Fruit fly (Drosophila melanogaster) whole organism, larva: Measurements from ENCODE around the gene CG9459.

ENCODE experiments used
- noc ChIP-seq: fragments of 200-800 bp; sonication (Bioruptor generic); optimal IDR thresholded peaks from 3 replicates; lab custom pipeline; 2019; ENCODE audit warnings: missing biosample characterization, mild to moderate bottlenecking, missing genetic modification characterization, moderate library complexity

The CG9459 gene

DNA sequence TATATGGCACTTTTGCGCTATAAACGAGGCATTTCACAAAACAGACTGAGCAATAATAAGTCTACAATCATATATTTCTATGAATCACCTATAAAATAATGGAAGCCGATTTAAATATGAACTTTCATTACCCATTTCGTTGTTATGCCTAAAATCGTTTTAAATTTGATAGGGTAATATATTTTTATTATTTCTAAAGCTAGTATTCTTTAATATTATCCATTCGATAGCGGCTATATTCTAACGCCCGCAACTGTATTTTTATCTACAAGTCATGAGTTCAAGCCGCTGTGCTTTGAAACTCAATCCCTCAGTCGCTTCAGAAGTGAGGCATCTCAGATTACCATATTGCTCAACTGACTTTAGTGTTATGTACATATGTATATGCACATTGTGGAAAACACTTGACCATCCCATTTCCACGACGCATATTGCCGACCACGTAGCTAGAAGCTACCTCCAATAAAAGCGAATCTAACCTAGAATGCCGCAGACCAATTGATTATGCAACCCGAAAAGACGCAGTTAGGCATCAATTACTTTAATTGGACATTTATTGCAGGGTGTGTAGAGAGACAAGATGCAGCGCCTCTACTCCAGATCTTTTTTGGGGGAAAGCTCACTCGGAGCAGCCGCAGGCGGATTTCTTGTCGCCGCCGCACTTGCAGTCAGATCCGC, 34.8 kb downstream of the CG9459 start:
- no peak for TF ChIP-seq noc

- TF ChIP-seq noc = no peak
Observed at dm6 chr3R:9779764-9780163, 38.4 kb downstream of the CG9459 start, which contains the start of gene CG12947. Gene CG12947, plus strand, starts transcription at chr3R:9780064.

dm6 chr3R:9777941-9778360, 40.2 kb downstream of the CG9459 start, which contains the start of gene RpS29:
Gene RpS29, plus strand, starts transcription at chr3R:9778042.
- TF ChIP-seq noc = peak; percentile 73

DNA sequence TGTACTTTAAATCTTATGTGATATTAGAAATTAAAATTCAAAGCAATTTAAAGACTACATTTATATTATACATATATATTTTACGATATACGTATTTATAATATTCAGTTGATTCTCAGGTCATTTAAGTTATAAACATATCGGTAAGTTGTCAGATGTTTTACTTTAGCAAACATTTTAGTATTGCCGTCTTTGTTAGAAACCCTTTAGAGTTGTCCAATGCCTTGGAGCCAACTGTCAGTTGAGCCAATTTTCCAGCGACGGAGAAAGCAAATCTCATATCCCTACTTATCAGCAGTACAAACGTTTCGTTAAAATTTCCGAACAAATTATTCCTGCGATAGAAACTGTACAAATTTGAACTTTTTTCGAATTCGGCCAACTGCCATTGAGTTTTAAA, 43.4 kb downstream of the CG9459 start, which contains the start of gene topi:
topi (plus strand) TSS at position 301 of the 400 bp plus-strand sequence.
- no peak for TF ChIP-seq noc

DNA sequence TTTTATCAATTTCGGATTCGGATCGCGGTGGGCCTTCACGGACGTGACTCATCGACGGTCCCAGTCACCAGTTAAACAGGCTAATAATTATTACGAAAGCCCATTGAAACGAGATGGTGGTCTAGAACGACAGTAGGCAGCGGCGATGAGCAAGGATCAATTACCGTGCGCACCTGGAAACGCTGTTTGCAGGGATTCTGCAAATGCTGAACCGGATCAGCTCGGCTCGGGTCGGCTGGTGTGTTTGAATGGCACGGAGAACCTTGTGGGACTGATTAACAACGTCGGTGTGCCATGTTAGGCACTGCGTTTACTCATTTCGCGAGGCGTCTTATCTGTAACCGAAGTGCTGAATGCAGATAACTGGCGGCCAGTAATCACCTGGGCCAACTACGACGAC, 44.0 kb downstream of the CG9459 start, which contains the start of gene Whamy:
Whamy (minus strand) TSS at position 273 of the 400 bp plus-strand sequence.
- TF ChIP-seq noc = peak; percentile 73

DNA sequence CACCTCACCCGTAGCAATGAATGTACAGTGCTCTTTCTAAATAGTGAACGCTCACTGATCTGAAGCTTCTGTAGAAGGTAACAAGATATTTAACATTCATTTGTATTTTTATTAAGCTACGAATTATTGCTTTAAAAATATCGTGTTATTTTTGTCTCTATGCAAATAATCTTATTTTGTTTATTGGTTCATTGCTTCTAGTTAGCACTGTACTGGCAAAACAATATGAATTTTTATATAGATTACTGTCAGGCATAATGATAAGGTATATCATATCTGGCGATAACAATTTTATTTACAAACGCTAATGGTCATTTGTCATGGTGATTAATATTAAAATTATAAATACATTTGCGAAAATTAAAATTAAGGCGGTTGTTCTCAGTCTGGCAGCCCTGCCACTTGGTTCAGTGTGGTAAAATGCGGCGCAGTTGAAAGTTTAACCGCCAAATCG, 46.6 kb downstream of the CG9459 start, which contains the start of gene CG9471:
CG9471 (minus strand) TSS at position 24 of the 454 bp plus-strand sequence.
- TF ChIP-seq noc = peak; percentile 97

- no peak for TF ChIP-seq noc
Observed at dm6 chr3R:9770127-9770526, 48.1 kb downstream of the CG9459 start.

dm6 chr3R:9768884-9769283, 49.3 kb downstream of the CG9459 start, which contains the start of gene MED6:
Gene MED6, minus strand, starts transcription at chr3R:9768984.
- no peak for TF ChIP-seq noc

DNA sequence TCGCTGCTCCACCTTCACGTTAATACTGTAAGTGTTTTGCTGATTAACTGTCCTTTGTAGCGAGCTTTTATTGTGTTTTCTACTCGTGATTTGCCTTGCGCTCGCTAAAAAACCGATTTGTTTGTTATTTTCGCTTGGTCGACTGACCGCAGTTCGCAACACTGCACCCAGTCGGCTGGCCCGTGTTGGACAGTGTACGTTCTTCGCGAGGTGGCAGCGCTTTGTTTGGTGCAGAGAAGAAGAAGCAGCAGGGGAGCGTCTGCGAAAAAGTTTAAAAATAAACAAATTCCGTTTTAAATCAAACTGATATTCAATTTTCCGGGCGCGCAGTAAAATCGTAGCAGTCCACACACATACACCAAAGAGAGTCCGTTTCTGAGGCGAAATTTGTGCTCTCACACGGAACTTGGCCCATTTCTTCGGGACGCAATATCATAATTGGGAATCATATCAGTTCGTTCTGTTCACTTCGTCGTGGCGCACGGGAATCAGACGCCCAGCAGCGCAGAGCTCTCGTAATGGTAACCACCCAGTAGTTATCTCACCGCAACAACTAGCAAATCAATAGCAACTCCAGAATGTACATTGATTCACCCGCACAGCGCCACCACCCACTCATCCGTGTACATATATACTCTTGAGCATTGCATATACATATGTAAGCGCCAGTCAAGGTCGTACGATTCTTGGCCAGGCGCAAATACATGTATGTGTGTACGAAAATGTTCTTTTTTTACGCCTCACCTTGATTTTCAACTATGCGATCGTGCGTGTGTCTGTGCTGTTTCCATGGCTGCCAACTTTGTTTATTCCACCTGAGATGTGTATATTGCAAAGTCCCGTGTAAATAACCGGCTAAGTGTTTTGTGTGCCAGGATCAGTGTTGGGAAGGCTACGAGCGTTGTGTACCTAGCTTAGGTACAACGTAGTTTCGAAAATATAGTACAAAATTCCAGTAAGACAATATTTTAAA, 50.3 kb downstream of the CG9459 start, which contains the start of gene Naa80:
Naa80 (plus strand) TSS at position 215 of the 973 bp plus-strand sequence.
- peak; percentile 49 for TF ChIP-seq noc
